Fruit fly (Drosophila melanogaster) whole organism, wandering third instar larva: Measurements from ENCODE around the gene t-cup.

Source experiments
- CG9705 ChIP-seq: fragments of 200-800 bp; sonication (Bioruptor generic); optimal IDR thresholded peaks from 2 replicates; lab custom pipeline; 2018; ENCODE audit warnings: missing biosample characterization, mild to moderate bottlenecking, missing genetic modification characterization
- GATAd ChIP-seq: sonication (Bioruptor generic); optimal IDR thresholded peaks from 2 replicates; lab custom pipeline; 2016; ENCODE audit warnings: missing biosample characterization, missing genetic modification characterization
- HLH106 ChIP-seq: fragments of 200-800 bp; optimal IDR thresholded peaks from 3 replicates; lab custom pipeline; 2019; ENCODE audit warnings: missing biosample characterization, mild to moderate bottlenecking, missing genetic modification characterization, moderate library complexity
- Hnf4 ChIP-seq: fragments of 200-800 bp; sonication (Bioruptor generic); optimal IDR thresholded peaks from 2 replicates; lab custom pipeline; 2016; ENCODE audit warnings: missing biosample characterization, mild to moderate bottlenecking, missing genetic modification characterization
- Hr83 ChIP-seq: fragments of 200-300 bp; sonication (Bioruptor generic); optimal IDR thresholded peaks from 2 replicates; lab custom pipeline; 2016; ENCODE audit warnings: missing biosample characterization, mild to moderate bottlenecking, missing genetic modification characterization, moderate library complexity; ENCODE audit not compliant: poor library complexity, severe bottlenecking
- Jra ChIP-seq: sonication (Bioruptor generic); optimal IDR thresholded peaks from 2 replicates; lab custom pipeline; 2016; ENCODE audit warnings: missing biosample characterization, missing genetic modification characterization
- Mio ChIP-seq: sonication (Bioruptor generic); optimal IDR thresholded peaks from 2 replicates; lab custom pipeline; 2016; ENCODE audit warnings: missing biosample characterization, missing genetic modification characterization
- Myc ChIP-seq: fragments of >200 bp; optimal IDR thresholded peaks from 2 replicates; lab custom pipeline; 2017
- N ChIP-seq: fragments of >200 bp; optimal IDR thresholded peaks from 2 replicates; lab custom pipeline; 2018; ENCODE audit warnings: missing biosample characterization, missing external identifiers, missing genetic modification characterization
- OdsH ChIP-seq: fragments of 200-800 bp; sonication (Bioruptor generic); optimal IDR thresholded peaks from 2 replicates; lab custom pipeline; 2016; ENCODE audit warnings: missing biosample characterization, mild to moderate bottlenecking, missing genetic modification characterization
- Sp1 ChIP-seq: fragments of 200-800 bp; sonication (Bioruptor generic); optimal IDR thresholded peaks from 3 replicates; lab custom pipeline; 2019; ENCODE audit warnings: missing biosample characterization, mild to moderate bottlenecking, missing genetic modification characterization, moderate library complexity
- Vsx2 ChIP-seq: fragments of 200-300, 225-300 bp; sonication (Bioruptor generic); optimal IDR thresholded peaks from 2 replicates; lab custom pipeline; 2018; ENCODE audit warnings: missing biosample characterization, missing genetic modification characterization; ENCODE audit not compliant: partially characterized antibody
- br ChIP-seq: fragments of 200-800 bp; sonication (Bioruptor generic); optimal IDR thresholded peaks from 2 replicates; lab custom pipeline; 2016; ENCODE audit warnings: missing biosample characterization, missing genetic modification characterization
- brk ChIP-seq: fragments of 200-800 bp; sonication (Bioruptor generic); optimal IDR thresholded peaks from 2 replicates; lab custom pipeline; 2016; ENCODE audit warnings: missing biosample characterization, mild to moderate bottlenecking, missing genetic modification characterization
- dmrt93B ChIP-seq: fragments of 200-800 bp; sonication (Bioruptor generic); optimal IDR thresholded peaks from 2 replicates; lab custom pipeline; 2018; ENCODE audit warnings: missing biosample characterization, mild to moderate bottlenecking, missing genetic modification characterization
- psq ChIP-seq: fragments of 200-800 bp; sonication (Bioruptor generic); optimal IDR thresholded peaks from 3 replicates; lab custom pipeline; 2017; ENCODE audit warnings: missing biosample characterization, mild to moderate bottlenecking, missing genetic modification characterization, moderate library complexity
- sage ChIP-seq: fragments of 200-800 bp; sonication (Bioruptor generic); optimal IDR thresholded peaks from 2 replicates; lab custom pipeline; 2016; ENCODE audit warnings: missing biosample characterization, mild to moderate bottlenecking, missing genetic modification characterization
- woc ChIP-seq: sonication (Bioruptor generic); optimal IDR thresholded peaks from 2 replicates; lab custom pipeline; 2016; ENCODE audit warnings: missing biosample characterization, mild to moderate bottlenecking, missing genetic modification characterization

t-cup gene

DNA sequence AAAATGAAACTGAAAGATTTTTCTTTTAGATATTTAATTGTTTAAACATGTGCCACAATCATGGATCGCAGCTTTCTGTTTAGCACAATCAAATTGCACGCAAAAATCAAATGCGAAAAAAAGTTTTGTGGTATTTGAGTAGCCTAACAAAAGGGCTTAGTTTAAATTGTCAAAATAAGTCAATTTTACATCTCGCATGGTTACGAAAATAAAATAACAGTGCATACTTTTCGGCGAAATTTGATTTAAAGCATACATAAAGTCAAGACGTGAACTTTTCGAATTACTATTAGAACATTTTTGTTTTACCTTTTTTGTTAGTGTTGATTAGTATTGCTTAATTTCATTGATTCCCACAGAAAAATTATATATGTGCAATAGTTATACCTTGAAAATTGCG, 42.1 kb downstream of the t-cup start:
- TF ChIP-seq br (GFP tag; lab: Kevin White, UChicago) (no peak), N (GFP tag; lab: Kevin White, UChicago) (peak; percentile 49), brk (peak; percentile 42), woc (GFP tag; lab: Kevin White, UChicago) (peak; percentile 2), Hnf4 (GFP tag; lab: Kevin White, UChicago) (peak; percentile 15), Myc (lab: Kevin White, UChicago) (peak; percentile 85), psq (no peak), sage (peak; percentile 17), Jra (no peak), Vsx2 (GFP tag; lab: Kevin White, UChicago) (peak; percentile 76)
- TF ChIP-seq, all 38 proteins: peak for 7

DNA sequence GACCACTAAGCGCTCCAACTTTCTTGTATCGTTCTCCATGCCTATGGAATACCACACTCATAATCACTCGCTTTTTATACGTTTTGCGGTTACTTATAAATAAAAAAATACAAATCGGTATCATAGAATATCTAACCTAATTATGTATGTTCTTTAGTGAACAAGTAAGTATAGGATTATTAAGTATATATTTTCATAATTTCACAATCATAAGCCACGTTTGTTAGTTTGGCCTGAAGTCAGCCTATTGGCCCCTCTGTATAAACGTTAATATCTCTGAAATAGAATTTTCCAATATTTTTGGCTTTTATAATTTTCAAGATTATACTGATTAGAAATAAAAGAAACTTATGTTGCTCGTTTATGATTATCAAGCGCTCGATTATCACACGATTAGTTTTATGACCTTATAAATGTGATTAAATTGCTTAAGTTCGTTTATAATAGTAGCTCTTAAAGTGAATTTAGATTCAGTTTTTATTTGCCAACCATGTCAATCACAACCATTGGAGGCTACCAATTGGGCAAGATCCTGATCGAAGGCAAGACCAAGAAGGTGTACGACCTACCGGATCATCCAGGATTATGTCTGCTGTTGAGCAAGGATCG, 43.8 kb downstream of the t-cup start, which contains the start of gene CG5418:
Gene CG5418 (minus strand): TSS at position 51 of the 609 bp plus-strand sequence.
- TF ChIP-seq GATAd = no peak
- no peak for TF ChIP-seq Hr83 (GFP tag; lab: Kevin White, UChicago)
- TF ChIP-seq Myc (lab: Kevin White, UChicago) = no peak

DNA sequence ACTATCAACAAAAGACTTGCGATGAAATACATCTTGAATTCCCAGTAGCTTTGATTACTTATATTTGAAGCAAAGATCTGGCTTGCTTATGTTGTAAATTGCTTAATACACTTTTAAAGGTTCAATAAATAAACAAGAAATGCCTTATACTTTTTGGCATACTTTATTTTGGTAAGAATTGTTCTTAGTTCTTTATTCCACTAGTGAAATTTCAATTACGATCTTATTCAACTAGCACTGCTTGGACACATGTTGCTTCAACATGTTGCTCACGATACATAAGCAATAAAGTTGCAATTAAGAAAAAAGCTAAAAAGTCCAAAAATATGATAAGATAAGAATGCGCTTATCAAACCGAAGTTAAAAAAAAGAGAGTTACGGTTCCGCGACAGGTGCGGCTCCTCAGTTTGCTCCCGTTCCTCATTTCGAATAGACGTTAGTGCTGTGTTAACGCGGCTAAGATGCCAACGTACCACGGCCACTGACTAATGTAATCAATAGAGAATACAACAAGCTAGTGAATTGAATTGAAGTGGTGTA, 49.0 kb downstream of the t-cup start, which contains the start of the genes CG5421 and Oatp33Eb:
Gene CG5421 (minus strand): TSS at position 51 of the 540 bp plus-strand sequence.
Gene Oatp33Eb (plus strand): TSS at position 403 of the 540 bp plus-strand sequence.
- TF ChIP-seq CG9705 (no peak), sage (peak; percentile 36), dmrt93B (GFP tag; lab: Kevin White, UChicago) (no peak), Mio (no peak), OdsH (GFP tag; lab: Kevin White, UChicago) (no peak), br (GFP tag; lab: Kevin White, UChicago) (no peak), Sp1 (GFP tag; lab: Kevin White, UChicago) (peak; percentile 39), HLH106 (no peak)
